Worm (Caenorhabditis elegans): ENCODE measurements around the gene K01A11.3.
A peak's percentile ranks its signal among the peaks of the same experiment; 100 is the strongest.

K01A11.3 gene

ce11 chrIII:3452563-3453210 is at the start of gene K01A11.3, which contains the start of gene C34C12.12:
TSS of gene K01A11.3 (minus strand) at chrIII:3452613.
TSS of gene C34C12.12 (plus strand) at chrIII:3453194.
- TF ChIP-seq T23F11.4 (GFP tag; optimal IDR thresholded peaks at IDR 0.05) (no peak), hlh-15 (tag; optimal IDR thresholded peaks at IDR 0.05) (no peak), C38D4.7 (GFP tag; optimal IDR thresholded peaks at IDR 0.05) (no peak), syd-9 (tag; optimal IDR thresholded peaks at IDR 0.05) (no peak), ceh-24 (tag; optimal IDR thresholded peaks at IDR 0.05) (no peak), unc-86 (tag; optimal IDR thresholded peaks at IDR 0.05) (no peak)

DNA sequence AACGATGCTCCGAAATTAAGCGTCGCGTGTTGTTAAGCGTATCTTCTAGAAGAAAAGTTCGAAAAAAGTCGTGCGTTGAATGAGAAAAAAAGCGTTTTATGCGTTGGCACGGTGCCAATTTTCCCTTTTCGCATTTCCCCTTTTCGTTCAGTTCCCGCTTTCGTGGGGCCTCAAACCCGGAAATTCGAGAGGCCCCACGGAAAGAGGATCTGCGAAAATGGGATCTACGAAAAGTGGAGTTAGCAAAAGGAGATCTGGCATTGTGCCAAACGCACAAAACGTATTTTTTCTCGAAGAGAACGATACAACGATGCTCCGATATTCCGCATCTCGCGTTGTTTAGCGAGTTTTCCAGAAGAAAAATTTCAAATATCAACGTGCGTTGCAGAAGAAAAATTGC is 47.4 kb upstream of the K01A11.3 start:
- TF ChIP-seq C08G9.2 (tag; optimal IDR thresholded peaks at IDR 0.05) (peak; percentile 100), pqm-1 (tag; optimal IDR thresholded peaks at IDR 0.05) (peak; percentile 100), ceh-45 (GFP tag; IDR thresholded peaks at IDR 0.05) (peak; percentile 97), K02D7.2 (tag; optimal IDR thresholded peaks at IDR 0.05) (peak; percentile 97), nhr-232 (tag; optimal IDR thresholded peaks at IDR 0.05) (peak; percentile 94), nfya-1 (tag; optimal IDR thresholded peaks at IDR 0.05) (no peak), ceh-6 (GFP tag; optimal IDR thresholded peaks at IDR 0.05) (peak; percentile 94), hlh-13 (GFP tag; optimal IDR thresholded peaks at IDR 0.05) (peak; percentile 95), che-1 (tag; optimal IDR thresholded peaks at IDR 0.05) (peak; percentile 83), K09A11.1 (tag; optimal IDR thresholded peaks at IDR 0.05; ENCODE audit: insufficient read depth) (no peak), zip-5 (tag; optimal IDR thresholded peaks at IDR 0.05) (peak; percentile 100), ceh-2 (tag; optimal IDR thresholded peaks at IDR 0.05) (peak; percentile 100), eyg-1 (tag; optimal IDR thresholded peaks at IDR 0.05) (peak; percentile 99), fax-1 (tag; optimal IDR thresholded peaks at IDR 0.05) (peak; percentile 99), fkh-10 (GFP tag; optimal IDR thresholded peaks at IDR 0.05) (no peak), lim-6 (tag; optimal IDR thresholded peaks at IDR 0.05) (peak; percentile 100), F13H6.1 (tag; optimal IDR thresholded peaks at IDR 0.05) (peak; percentile 100), unc-3 (GFP tag; conservative IDR thresholded peaks at IDR 0.05) (peak; percentile 96), unc-3 (tag; optimal IDR thresholded peaks at IDR 0.05) (peak; percentile 98), tbx-2 (tag; optimal IDR thresholded peaks at IDR 0.05) (peak; percentile 100), pha-2 (tag; optimal IDR thresholded peaks at IDR 0.05) (peak; percentile 90), pag-3 (tag; optimal IDR thresholded peaks at IDR 0.05; ENCODE audit: borderline replicate concordance) (peak; percentile 100), dmd-4 (tag; optimal IDR thresholded peaks at IDR 0.05; ENCODE audit: borderline replicate concordance) (peak; percentile 100), ceh-18 (tag; optimal IDR thresholded peaks at IDR 0.05) (peak; percentile 97), pax-1 (tag; optimal IDR thresholded peaks at IDR 0.05) (no peak), syd-9 (tag; optimal IDR thresholded peaks at IDR 0.05) (peak; percentile 98), dve-1 (tag; optimal IDR thresholded peaks at IDR 0.05) (no peak), ahr-1 (tag; optimal IDR thresholded peaks at IDR 0.05) (peak; percentile 100), ceh-34 (tag; optimal IDR thresholded peaks at IDR 0.05) (peak; percentile 100), ceh-30 (tag; optimal IDR thresholded peaks at IDR 0.05) (no peak), unc-42 (tag; optimal IDR thresholded peaks at IDR 0.05) (peak; percentile 91), ttx-3 (tag; optimal IDR thresholded peaks at IDR 0.05) (peak; percentile 98), ceh-31 (tag; optimal IDR thresholded peaks at IDR 0.05) (peak; percentile 100), pros-1 (tag; optimal IDR thresholded peaks at IDR 0.05) (no peak), sox-4 (tag; optimal IDR thresholded peaks at IDR 0.05) (peak; percentile 91), ceh-9 (tag; optimal IDR thresholded peaks at IDR 0.05) (no peak), gmeb-2 (tag; optimal IDR thresholded peaks at IDR 0.05) (peak; percentile 96), ceh-22 (tag; optimal IDR thresholded peaks at IDR 0.05) (no peak), tbx-7 (tag; optimal IDR thresholded peaks at IDR 0.05) (peak; percentile 100), ama-1 (optimal IDR thresholded peaks at IDR 0.05) (no peak), rnt-1 (tag; optimal IDR thresholded peaks at IDR 0.05) (peak; percentile 100), lin-11 (tag; optimal IDR thresholded peaks at IDR 0.05) (peak; percentile 85), sdc-2 (tag; optimal IDR thresholded peaks at IDR 0.05) (peak; percentile 93), ceh-14 (tag; optimal IDR thresholded peaks at IDR 0.05) (peak; percentile 100), fkh-6 (tag; optimal IDR thresholded peaks at IDR 0.05) (peak; percentile 97), unc-86 (tag; optimal IDR thresholded peaks at IDR 0.05) (peak; percentile 100)

Measured in whole organism, late embryonic.